Fruit fly (Drosophila melanogaster): ENCODE data around the gene mei-41.

mei-41 gene

DNA sequence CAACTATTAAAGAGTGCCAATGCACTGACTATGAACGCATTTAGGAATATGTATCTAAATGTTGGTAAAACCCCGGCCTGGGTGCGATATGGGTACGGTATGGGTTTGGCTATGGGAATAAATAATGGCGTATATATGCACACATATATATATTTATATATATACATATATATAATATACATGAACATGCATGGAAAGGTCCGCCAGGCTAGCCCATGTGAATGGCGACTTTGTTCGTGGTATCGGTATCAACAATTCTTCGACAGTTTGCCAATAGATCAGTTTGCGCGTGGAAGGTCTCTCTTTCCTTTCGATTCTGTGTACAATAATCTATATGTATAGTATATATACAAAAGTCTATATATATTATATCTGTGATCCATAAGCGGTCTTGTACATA is 13.7 kb downstream of the mei-41 start, which contains the start of gene CG4301:
CG4301 (plus strand) TSS at position 301 of the 400 bp plus-strand sequence.
- TF ChIP-seq CG17612 (GFP tag; IDR thresholded peaks at IDR 0.05), result no peak

DNA sequence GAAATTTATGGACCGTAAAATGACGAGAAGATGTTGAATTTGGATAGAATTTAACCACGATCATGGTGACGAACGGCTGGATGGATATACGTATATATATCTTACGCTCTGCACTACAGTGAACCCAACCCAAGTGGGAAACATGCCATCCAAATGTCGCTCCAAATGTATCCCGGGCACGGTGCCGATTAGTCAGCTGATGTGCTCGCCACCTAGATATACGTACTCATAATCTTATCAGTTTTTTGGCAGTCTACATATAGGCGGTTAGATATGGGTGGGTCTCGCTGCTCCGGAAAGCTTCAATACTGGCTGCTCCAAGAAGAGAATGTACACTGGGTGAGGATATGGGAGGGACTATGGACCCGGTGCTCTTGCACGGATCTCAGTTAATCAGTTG is 14.6 kb downstream of the mei-41 start:
- peak; percentile 56 for TF ChIP-seq GATAe (GFP tag; conservative IDR thresholded peaks at IDR 0.05)
- no peak for TF ChIP-seq CG15269 (tag; optimal IDR thresholded peaks at IDR 0.05)
- TF ChIP-seq shn (GFP tag; optimal IDR thresholded peaks at IDR 0.05), result no peak
- no peak for TF ChIP-seq CG5180 (GFP tag; optimal IDR thresholded peaks at IDR 0.05)
- no peak for TF ChIP-seq CG17612 (GFP tag; IDR thresholded peaks at IDR 0.05)
- no peak for TF ChIP-seq Vsx1 (GFP tag; optimal IDR thresholded peaks at IDR 0.05)
- no peak for TF ChIP-seq NfI (GFP tag; optimal IDR thresholded peaks at IDR 0.05)
- no peak for TF ChIP-seq CG4328 (GFP tag; optimal IDR thresholded peaks at IDR 0.05)
- TF ChIP-seq CG43689 (GFP tag; IDR thresholded peaks at IDR 0.05), result no peak
- peak; percentile 69 for TF ChIP-seq grau (tag; optimal IDR thresholded peaks at IDR 0.05)
- TF ChIP-seq pita (GFP tag; optimal IDR thresholded peaks at IDR 0.05), result no peak
- TF ChIP-seq CG11247 (GFP tag; IDR thresholded peaks at IDR 0.05), result no peak
- no peak for TF ChIP-seq Hmr (GFP tag; optimal IDR thresholded peaks at IDR 0.05)
- TF ChIP-seq eyg (GFP tag; optimal IDR thresholded peaks at IDR 0.05), result no peak
- TF ChIP-seq CG17829 (tag; optimal IDR thresholded peaks at IDR 0.05), result no peak
- no peak for TF ChIP-seq Elba2 (GFP tag; optimal IDR thresholded peaks at IDR 0.05)
- TF ChIP-seq Dip3 (GFP tag; optimal IDR thresholded peaks at IDR 0.05), result no peak
- TF ChIP-seq NFAT (GFP tag; IDR thresholded peaks at IDR 0.05), result no peak
- no peak for TF ChIP-seq CG8281 (tag; optimal IDR thresholded peaks at IDR 0.05)
- TF ChIP-seq HLHmδ (GFP tag; optimal IDR thresholded peaks at IDR 0.05), result no peak
- no peak for TF ChIP-seq MTF-1 (GFP tag; optimal IDR thresholded peaks at IDR 0.05; ENCODE audit: borderline replicate concordance)
- TF ChIP-seq CG3995 (GFP tag; optimal IDR thresholded peaks at IDR 0.05), result no peak
- TF ChIP-seq CG14710 (tag; optimal IDR thresholded peaks at IDR 0.05), result no peak
- TF ChIP-seq tap (tag; optimal IDR thresholded peaks at IDR 0.05), result no peak
- no peak for TF ChIP-seq Dip2 (GFP tag; IDR thresholded peaks at IDR 0.05)
- no peak for TF ChIP-seq usp (GFP tag; optimal IDR thresholded peaks at IDR 0.05)
- TF ChIP-seq H2.0 (GFP tag; IDR thresholded peaks at IDR 0.05), result no peak
- no peak for TF ChIP-seq ro (GFP tag; IDR thresholded peaks at IDR 0.05)
- TF ChIP-seq Bgb (GFP tag; IDR thresholded peaks at IDR 0.05; ENCODE audit: partially characterized antibody), result no peak
- TF ChIP-seq lab (GFP tag; optimal IDR thresholded peaks at IDR 0.05), result peak; percentile 20
- TF ChIP-seq zfh2 (GFP tag; optimal IDR thresholded peaks at IDR 0.05), result no peak
- TF ChIP-seq sug (tag; optimal IDR thresholded peaks at IDR 0.05), result peak; percentile 6
- no peak for TF ChIP-seq chif (GFP tag; optimal IDR thresholded peaks at IDR 0.05)
- no peak for TF ChIP-seq disco-r (GFP tag; optimal IDR thresholded peaks at IDR 0.05)
- no peak for TF ChIP-seq CG4617 (GFP tag; optimal IDR thresholded peaks at IDR 0.05; ENCODE audit: borderline replicate concordance)
- TF ChIP-seq Sox102F (GFP tag; optimal IDR thresholded peaks at IDR 0.05), result no peak
- no peak for TF ChIP-seq Atf3 (GFP tag; optimal IDR thresholded peaks at IDR 0.05)
- TF ChIP-seq CG16813 (GFP tag; IDR thresholded peaks at IDR 0.05; ENCODE audit: partially characterized antibody), result no peak
- no peak for TF ChIP-seq CG10267 (tag; optimal IDR thresholded peaks at IDR 0.05)
- no peak for TF ChIP-seq fru (optimal IDR thresholded peaks at IDR 0.05)
- TF ChIP-seq bowl (GFP tag; IDR thresholded peaks at IDR 0.05), result no peak
- TF ChIP-seq CG15514 (GFP tag; optimal IDR thresholded peaks at IDR 0.05), result no peak
- peak; percentile 28 for TF ChIP-seq exex (tag; optimal IDR thresholded peaks at IDR 0.05)
- no peak for TF ChIP-seq Nf-YA (GFP tag; IDR thresholded peaks at IDR 0.05)
- TF ChIP-seq CG14014 (GFP tag; IDR thresholded peaks at IDR 0.05), result no peak
- no peak for TF ChIP-seq CG10462 (GFP tag; optimal IDR thresholded peaks at IDR 0.05)
- no peak for TF ChIP-seq CG13894 (tag; optimal IDR thresholded peaks at IDR 0.05)
- TF ChIP-seq CG1647 (GFP tag; optimal IDR thresholded peaks at IDR 0.05), result no peak
- peak; percentile 51 for TF ChIP-seq CG34376 (GFP tag; optimal IDR thresholded peaks at IDR 0.05)

Measured in whole organism, embryonic.